Fruit fly (Drosophila melanogaster): ENCODE measurements around the gene SdhC.

The SdhC gene

DNA sequence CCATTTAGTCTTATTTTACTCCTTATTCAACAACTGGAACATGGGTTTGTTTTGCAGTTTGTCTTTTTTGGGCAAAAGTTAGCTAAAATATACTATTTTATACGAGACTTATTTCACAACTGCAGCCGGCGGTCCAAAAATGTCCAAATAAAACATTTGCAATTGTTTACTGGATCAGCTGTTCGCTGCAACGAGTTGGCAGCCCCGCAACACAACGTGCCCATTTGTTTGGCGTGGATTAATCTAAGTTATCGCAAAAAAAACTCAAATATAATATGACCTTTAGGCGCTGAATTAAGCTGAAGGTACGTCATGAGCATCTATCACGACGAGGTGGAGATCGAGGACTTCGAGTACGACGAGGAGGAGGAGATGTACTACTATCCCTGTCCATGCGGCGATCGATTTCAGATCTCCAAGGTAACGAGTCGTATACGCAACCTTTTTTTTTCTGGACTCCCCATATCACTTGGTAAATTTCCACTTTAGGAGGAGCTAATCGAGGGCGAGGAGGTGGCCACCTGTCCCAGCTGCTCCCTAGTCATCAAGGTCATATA lies 22.1 kb upstream of the SdhC start, which contains the start of the genes CG17187 and Dph3:
TSS of gene CG17187 (minus strand) at position 175 of the 557 bp plus-strand sequence.
TSS of gene Dph3 (plus strand) at position 208 of the 557 bp plus-strand sequence.
- TF ChIP-seq psq (optimal IDR thresholded peaks at IDR 0.05), result no peak
- no peak for TF ChIP-seq Myc (optimal IDR thresholded peaks at IDR 0.05)
- TF ChIP-seq h (optimal IDR thresholded peaks at IDR 0.05), result no peak
- no peak for TF ChIP-seq insv (optimal IDR thresholded peaks at IDR 0.05)
- TF ChIP-seq Sin3A (optimal IDR thresholded peaks at IDR 0.05), result no peak
- TF ChIP-seq ttk (optimal IDR thresholded peaks at IDR 0.05), result no peak

DNA sequence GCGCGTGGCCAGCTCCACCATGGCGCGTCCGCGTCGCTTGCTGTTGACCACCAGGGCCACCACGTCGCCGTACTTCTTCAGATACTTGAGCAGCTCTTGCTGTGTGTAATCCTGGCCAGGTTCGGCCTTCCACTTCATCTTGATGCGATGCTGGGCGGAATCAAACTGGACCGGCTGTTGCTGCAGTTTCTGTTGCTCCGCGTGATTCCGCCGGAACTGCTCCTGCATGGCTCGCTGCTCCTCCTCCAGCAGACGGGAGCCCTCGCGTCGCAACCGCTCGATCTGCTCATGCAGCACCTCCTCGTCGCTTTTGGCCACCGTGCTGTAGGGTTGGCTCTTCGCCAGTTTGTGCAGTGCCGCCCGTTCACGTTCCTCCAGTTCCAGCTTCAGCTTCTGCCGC lies 21.4 kb upstream of the SdhC start:
- no peak for TF ChIP-seq h (optimal IDR thresholded peaks at IDR 0.05)
- no peak for TF ChIP-seq Myc (optimal IDR thresholded peaks at IDR 0.05)
- no peak for TF ChIP-seq Sin3A (optimal IDR thresholded peaks at IDR 0.05)
- peak; percentile 67 for TF ChIP-seq ttk (optimal IDR thresholded peaks at IDR 0.05)
- no peak for TF ChIP-seq insv (optimal IDR thresholded peaks at IDR 0.05)
- TF ChIP-seq psq (optimal IDR thresholded peaks at IDR 0.05), result no peak

- TF ChIP-seq insv (optimal IDR thresholded peaks at IDR 0.05) (no peak), Sin3A (optimal IDR thresholded peaks at IDR 0.05) (no peak), Myc (optimal IDR thresholded peaks at IDR 0.05) (no peak), ttk (optimal IDR thresholded peaks at IDR 0.05) (no peak), psq (optimal IDR thresholded peaks at IDR 0.05) (no peak), h (optimal IDR thresholded peaks at IDR 0.05) (no peak)
These were observed 20.7 kb upstream of the SdhC start, which contains the start of gene GCC88 for dm6 chr3R:11230392-11230791. Gene GCC88, minus strand, starts transcription at chr3R:11230600.

dm6 chr3R:11226496-11226895 lies 16.8 kb upstream of the SdhC start, which contains the start of gene CG17726:
Gene CG17726, plus strand, starts transcription at chr3R:11226762.
- TF ChIP-seq Myc (optimal IDR thresholded peaks at IDR 0.05) (no peak), h (optimal IDR thresholded peaks at IDR 0.05) (no peak), insv (optimal IDR thresholded peaks at IDR 0.05) (no peak), Sin3A (optimal IDR thresholded peaks at IDR 0.05) (no peak), psq (optimal IDR thresholded peaks at IDR 0.05) (no peak), ttk (optimal IDR thresholded peaks at IDR 0.05) (no peak)

DNA sequence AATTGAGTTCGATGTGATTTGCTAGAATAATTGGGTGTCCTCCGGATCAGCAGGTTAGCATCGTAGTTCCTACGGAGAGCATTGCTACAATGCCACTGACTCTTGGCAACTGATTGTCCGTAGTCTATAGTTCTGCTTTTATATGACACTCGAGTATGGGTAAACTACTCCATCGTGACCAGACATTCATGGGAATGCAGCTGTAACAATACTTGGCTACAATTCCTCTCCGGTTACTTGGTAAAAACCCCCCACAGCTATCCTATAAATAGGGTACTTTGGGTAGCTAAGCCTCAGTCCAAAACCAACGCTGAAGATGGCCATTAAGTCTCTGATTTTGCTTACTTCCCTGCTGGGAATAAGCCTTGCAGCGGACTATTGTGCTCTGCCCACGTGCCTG lies 15.6 kb upstream of the SdhC start, which contains the start of gene scpr-C:
TSS of gene scpr-C (plus strand) at position 301 of the 400 bp plus-strand sequence.
- TF ChIP-seq Myc (optimal IDR thresholded peaks at IDR 0.05) (no peak), psq (optimal IDR thresholded peaks at IDR 0.05) (no peak), h (optimal IDR thresholded peaks at IDR 0.05) (no peak), Sin3A (optimal IDR thresholded peaks at IDR 0.05) (no peak), insv (optimal IDR thresholded peaks at IDR 0.05) (no peak), ttk (optimal IDR thresholded peaks at IDR 0.05) (no peak)

- no peak for TF ChIP-seq Sin3A (optimal IDR thresholded peaks at IDR 0.05)
- TF ChIP-seq Myc (optimal IDR thresholded peaks at IDR 0.05), result no peak
- no peak for TF ChIP-seq ttk (optimal IDR thresholded peaks at IDR 0.05)
- no peak for TF ChIP-seq insv (optimal IDR thresholded peaks at IDR 0.05)
- no peak for TF ChIP-seq psq (optimal IDR thresholded peaks at IDR 0.05)
- TF ChIP-seq h (optimal IDR thresholded peaks at IDR 0.05), result no peak
These were observed 14.8 kb upstream of the SdhC start for dm6 chr3R:11224478-11224877.

DNA sequence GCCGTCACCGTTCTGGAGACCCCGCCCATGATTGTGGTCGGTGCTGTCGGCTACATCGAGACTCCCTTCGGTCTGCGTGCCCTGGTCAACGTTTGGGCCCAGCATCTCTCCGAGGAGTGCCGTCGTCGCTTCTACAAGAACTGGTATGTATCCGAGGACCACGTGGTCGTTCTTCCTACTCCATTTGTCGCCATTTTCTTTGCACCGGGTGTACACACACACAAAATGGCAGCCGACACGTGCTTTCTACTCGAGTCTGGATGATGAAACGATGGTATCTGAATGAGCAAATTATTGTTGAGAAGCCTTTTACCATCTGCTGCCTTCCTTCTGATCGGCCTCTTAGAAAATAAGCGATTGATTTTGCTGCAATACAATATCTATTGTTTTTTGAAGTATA lies 12.9 kb upstream of the SdhC start:
- TF ChIP-seq psq (optimal IDR thresholded peaks at IDR 0.05) (no peak), Myc (optimal IDR thresholded peaks at IDR 0.05) (no peak), ttk (optimal IDR thresholded peaks at IDR 0.05) (no peak), h (optimal IDR thresholded peaks at IDR 0.05) (no peak), insv (optimal IDR thresholded peaks at IDR 0.05) (no peak), Sin3A (optimal IDR thresholded peaks at IDR 0.05) (no peak)

DNA sequence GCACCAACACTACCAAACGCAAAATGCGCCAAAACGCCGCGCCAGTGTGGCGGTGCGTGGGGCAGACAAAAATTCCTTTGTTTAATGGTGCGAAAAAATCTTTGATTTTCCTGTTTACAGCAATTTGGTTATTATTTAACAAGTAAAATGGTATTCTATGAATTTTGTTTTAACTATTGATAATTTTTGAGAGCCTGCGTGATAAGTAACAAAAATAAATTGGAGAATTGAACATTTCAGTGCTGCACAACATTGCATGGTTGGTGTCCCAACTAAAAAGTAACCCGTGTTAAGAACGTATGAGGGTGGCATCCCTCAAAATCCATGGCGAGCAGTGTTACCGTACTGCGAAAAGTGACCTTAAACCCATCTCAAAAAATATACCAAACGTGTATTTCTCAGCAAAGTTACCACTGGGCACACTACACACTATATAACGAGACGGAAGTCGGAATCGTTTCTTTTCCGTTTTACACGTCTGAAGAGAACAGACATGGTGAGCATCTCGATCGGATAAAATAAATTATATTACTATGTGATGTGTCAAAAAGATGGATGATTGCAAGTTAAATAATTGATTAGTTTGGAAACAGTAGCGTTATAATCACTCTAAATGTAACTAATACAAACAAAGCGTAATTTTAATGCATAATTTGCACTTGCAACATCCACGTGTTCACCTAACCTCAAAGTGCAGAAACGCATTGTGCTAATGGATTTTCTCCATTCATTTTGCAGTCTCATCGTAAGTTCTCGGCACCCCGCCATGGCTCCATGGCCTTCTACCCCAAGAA lies 12.0 kb upstream of the SdhC start, which contains the start of the genes CG6693 and RpL3:
TSS of gene CG6693 (minus strand) at position 203 of the 794 bp plus-strand sequence.
TSS of gene RpL3 (plus strand) at position 458 of the 794 bp plus-strand sequence.
- TF ChIP-seq psq (optimal IDR thresholded peaks at IDR 0.05) (no peak), h (optimal IDR thresholded peaks at IDR 0.05) (no peak), ttk (optimal IDR thresholded peaks at IDR 0.05) (no peak), Sin3A (optimal IDR thresholded peaks at IDR 0.05) (no peak), Myc (optimal IDR thresholded peaks at IDR 0.05) (no peak), insv (optimal IDR thresholded peaks at IDR 0.05) (no peak)

dm6 chr3R:11219883-11220282 lies 10.2 kb upstream of the SdhC start, which contains the start of gene CG6689:
Gene CG6689, minus strand, starts transcription at chr3R:11220064.
- TF ChIP-seq ttk (optimal IDR thresholded peaks at IDR 0.05) (no peak), h (optimal IDR thresholded peaks at IDR 0.05) (no peak), insv (optimal IDR thresholded peaks at IDR 0.05) (no peak), psq (optimal IDR thresholded peaks at IDR 0.05) (no peak), Myc (optimal IDR thresholded peaks at IDR 0.05) (no peak), Sin3A (optimal IDR thresholded peaks at IDR 0.05) (no peak)

DNA sequence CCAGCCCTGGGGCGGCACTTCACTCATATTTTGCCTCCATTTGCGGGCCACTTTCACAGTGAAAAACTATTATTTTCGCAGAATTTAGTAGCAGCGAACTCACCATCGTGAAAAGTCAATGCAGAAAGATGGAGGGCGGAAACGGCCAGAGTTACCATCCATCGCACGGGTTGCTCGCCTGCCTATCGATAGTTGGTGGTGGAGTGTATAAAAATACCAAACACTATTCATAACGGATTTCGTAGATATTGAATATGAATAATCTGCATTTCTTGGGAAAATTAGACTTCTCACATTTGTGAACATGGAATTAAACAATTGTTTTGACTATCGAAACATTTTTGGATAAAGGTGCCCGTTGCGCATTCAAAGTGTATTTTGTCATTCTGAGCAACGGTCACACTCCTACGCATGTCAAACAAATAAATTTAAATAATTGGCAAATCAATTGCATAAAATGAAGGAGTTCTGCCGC lies 6.5 kb upstream of the SdhC start, which contains the start of the genes RpS25 and CG4820:
TSS of gene RpS25 (minus strand) at position 132 of the 475 bp plus-strand sequence.
TSS of gene CG4820 (plus strand) at position 380 of the 475 bp plus-strand sequence.
- TF ChIP-seq psq (optimal IDR thresholded peaks at IDR 0.05), result no peak
- no peak for TF ChIP-seq insv (optimal IDR thresholded peaks at IDR 0.05)
- no peak for TF ChIP-seq Myc (optimal IDR thresholded peaks at IDR 0.05)
- no peak for TF ChIP-seq Sin3A (optimal IDR thresholded peaks at IDR 0.05)
- TF ChIP-seq h (optimal IDR thresholded peaks at IDR 0.05), result no peak
- no peak for TF ChIP-seq ttk (optimal IDR thresholded peaks at IDR 0.05)

dm6 chr3R:11214449-11214950 lies 4.9 kb upstream of the SdhC start, which contains the start of gene ZnT86D:
Gene ZnT86D, minus strand, starts transcription at chr3R:11214539.
- TF ChIP-seq Sin3A (optimal IDR thresholded peaks at IDR 0.05) (no peak), psq (optimal IDR thresholded peaks at IDR 0.05) (no peak), insv (optimal IDR thresholded peaks at IDR 0.05) (no peak), h (optimal IDR thresholded peaks at IDR 0.05) (no peak), Myc (optimal IDR thresholded peaks at IDR 0.05) (no peak), ttk (optimal IDR thresholded peaks at IDR 0.05) (no peak)

Data from Kc167 (cell line).